Worm (Caenorhabditis elegans) whole organism, late embryonic: Measurements from ENCODE around the gene cka-1.
A peak's percentile ranks its signal among the peaks of the same experiment; 100 is the strongest.

Experiments
- C08G9.2 ChIP-seq: sonication (generic microtip); optimal IDR thresholded peaks from 2 replicates; lab custom pipeline; 2016; ENCODE audit warnings: mild to moderate bottlenecking, missing genetic modification characterization, moderate library complexity, missing compliant biosample characterization
- F13H6.1 ChIP-seq: sonication (generic microtip); optimal IDR thresholded peaks from 2 replicates; lab custom pipeline; 2016; ENCODE audit warnings: missing genetic modification characterization, missing compliant biosample characterization
- nfya-1 ChIP-seq: sonication (generic microtip); optimal IDR thresholded peaks from 2 replicates; lab custom pipeline; 2017; ENCODE audit warnings: missing genetic modification characterization, mild to moderate bottlenecking, missing compliant biosample characterization, antibody characterized with exemption, moderate library complexity
- pha-4 ChIP-seq: fragments of 150-350 bp; optimal IDR thresholded peaks from 2 replicates; lab custom pipeline; 2018; ENCODE audit warnings: missing biosample characterization, missing genetic modification reagents, missing genetic modification characterization
- ztf-16 ChIP-seq: sonication (generic microtip); optimal IDR thresholded peaks from 2 replicates; lab custom pipeline; 2017; ENCODE audit warnings: missing genetic modification characterization, missing compliant biosample characterization

- peak; percentile 77 for TF ChIP-seq nfya-1 (tag; lab: Kevin White, UChicago)
- no peak for TF ChIP-seq pha-4 (tag; lab: Kevin White, UChicago)
- peak; percentile 17 for TF ChIP-seq F13H6.1 (tag; lab: Kevin White, UChicago)
- no peak for TF ChIP-seq ztf-16 (tag; lab: Kevin White, UChicago)
- no peak for TF ChIP-seq C08G9.2
Observed at ce11 chrIV:9718396-9718795, 19.0 kb downstream of the cka-1 start.
